Worm (Caenorhabditis elegans) whole organism, L1 larva: Measurements from ENCODE around the gene nhr-71.

ENCODE experiments used
- aha-1 ChIP-seq: fragments of 150-350 bp; optimal IDR thresholded peaks from 2 replicates; lab custom pipeline; 2014; ENCODE audit warnings: missing biosample characterization, missing genetic modification characterization
- ets-5 ChIP-seq: fragments of 200-800 bp; sonication (Bioruptor generic); IDR thresholded peaks from 2 replicates; pipeline ENCODE4 v1.3.6; 2022; ENCODE audit warnings: missing genetic modification characterization, missing compliant biosample characterization
- fos-1 ChIP-seq: fragments of 150-350 bp; optimal IDR thresholded peaks from 2 replicates; lab custom pipeline; 2014; ENCODE audit warnings: missing biosample characterization, missing genetic modification characterization
- snpc-4 ChIP-seq: fragments of 150-350 bp; optimal IDR thresholded peaks from 2 replicates; lab custom pipeline; 2014; ENCODE audit warnings: missing biosample characterization, missing genetic modification characterization

- TF ChIP-seq snpc-4 (no peak), aha-1 (no peak), fos-1 (tag; lab: Kevin White, UChicago) (no peak), ets-5 (no peak)
Measured at ce11 chrX:13706607-13707006, 40.5 kb upstream of the nhr-71 start, which contains the start of gene K02D3.1.
